Worm (Caenorhabditis elegans) whole organism, early embryonic: ENCODE measurements around the gene K02E11.6.

ENCODE experiments used
- F13C5.2 ChIP-seq: sonication (generic microtip); optimal IDR thresholded peaks from 2 replicates; lab custom pipeline; 2017; ENCODE audit warnings: mild to moderate bottlenecking, missing genetic modification characterization, inconsistent platforms, missing compliant biosample characterization
- ama-1 ChIP-seq: fragments of 150-350 bp; optimal IDR thresholded peaks from 2 replicates; lab custom pipeline; 2014
- ceh-13 ChIP-seq: fragments of 200-800 bp; sonication (Bioruptor generic); optimal IDR thresholded peaks from 2 replicates; lab custom pipeline; 2018; ENCODE audit warnings: mild to moderate bottlenecking, missing genetic modification characterization, missing compliant biosample characterization
- hmg-4 ChIP-seq: fragments of 200-800 bp; sonication (Bioruptor generic); optimal IDR thresholded peaks from 2 replicates; lab custom pipeline; 2018; ENCODE audit warnings: mild to moderate bottlenecking, missing genetic modification characterization, missing compliant biosample characterization
- sea-1 ChIP-seq: fragments of 200-800 bp; sonication (Bioruptor generic); conservative IDR thresholded peaks from 2 replicates; pipeline ENCODE4 v1.3.6; 2022; ENCODE audit warnings: missing genetic modification characterization, missing compliant biosample characterization
- tbx-37 ChIP-seq: fragments of 200-800 bp; sonication (Bioruptor generic); conservative IDR thresholded peaks from 2 replicates; pipeline ENCODE4 v1.3.6; 2022; ENCODE audit warnings: missing genetic modification reagents, missing genetic modification characterization, missing compliant biosample characterization

DNA sequence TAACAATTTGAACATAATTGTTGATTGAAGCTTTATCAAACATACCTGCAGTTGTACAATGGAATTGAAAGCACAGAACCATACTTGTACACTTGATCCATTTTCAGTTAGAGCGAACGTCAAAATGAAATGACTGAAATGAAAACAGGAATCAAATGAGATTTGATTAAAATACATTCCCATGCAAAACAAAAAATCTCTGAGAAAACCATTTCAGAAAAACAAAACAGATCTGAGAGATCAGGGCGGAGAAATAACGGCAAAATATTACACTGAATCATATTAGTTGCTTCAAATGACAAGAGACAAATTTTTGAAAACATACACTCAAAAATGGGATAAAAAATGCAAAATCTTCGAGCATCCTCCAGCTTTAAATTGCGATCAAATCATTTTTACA is 31.2 kb downstream of the K02E11.6 start, which contains the start of gene srt-33:
- no peak for TF ChIP-seq F13C5.2 (tag; lab: Kevin White, UChicago)
- no peak for TF ChIP-seq sea-1
- TF ChIP-seq tbx-37 (GFP tag; lab: Robert Waterston, UW) = no peak
- TF ChIP-seq ama-1 = no peak
- TF ChIP-seq hmg-4 (GFP tag; lab: Kevin White, UChicago) = no peak
- no peak for TF ChIP-seq ceh-13
